Worm (Caenorhabditis elegans) whole organism, young adult: ENCODE results near the gene F11A5.9.

Experiments
- B0261.1 ChIP-seq: sonication (generic microtip); optimal IDR thresholded peaks from 2 replicates; lab custom pipeline; 2016; ENCODE audit warnings: mild to moderate bottlenecking, missing genetic modification characterization, moderate library complexity, missing compliant biosample characterization
- B0336.3 ChIP-seq: fragments of 200-800 bp; sonication (Bioruptor generic); IDR thresholded peaks from 2 replicates; pipeline ENCODE4 v1.3.6; 2022; ENCODE audit warnings: missing genetic modification characterization, missing compliant biosample characterization
- D2030.7 ChIP-seq: fragments of 200-800 bp; sonication (Bioruptor generic); IDR thresholded peaks from 2 replicates; pipeline ENCODE4 v1.3.6; 2022; ENCODE audit warnings: missing genetic modification reagents, missing genetic modification characterization, missing compliant biosample characterization
- F22D6.2 ChIP-seq: sonication (generic microtip); optimal IDR thresholded peaks from 2 replicates; lab custom pipeline; 2016; ENCODE audit warnings: mild to moderate bottlenecking, missing genetic modification characterization, missing compliant biosample characterization
- F33H1.4 ChIP-seq: fragments of 200-800 bp; sonication (Bioruptor generic); IDR thresholded peaks from 2 replicates; pipeline ENCODE4 v1.3.6; 2022; ENCODE audit warnings: missing genetic modification reagents, missing genetic modification characterization, missing compliant biosample characterization
- F49E8.2 ChIP-seq: sonication (generic microtip); optimal IDR thresholded peaks from 3 replicates; lab custom pipeline; 2017; ENCODE audit warnings: missing genetic modification characterization, mild to moderate bottlenecking, missing compliant biosample characterization, antibody characterized with exemption, moderate library complexity; ENCODE audit not compliant: insufficient read depth
- T07F8.4 ChIP-seq: sonication (generic microtip); optimal IDR thresholded peaks from 2 replicates; lab custom pipeline; 2016; ENCODE audit warnings: mild to moderate bottlenecking, missing genetic modification characterization, moderate library complexity, missing compliant biosample characterization
- Y53F4B.3 ChIP-seq: fragments of 200-800 bp; sonication (Bioruptor generic); IDR thresholded peaks from 2 replicates; pipeline ENCODE4 v1.3.6; 2022; ENCODE audit warnings: missing genetic modification reagents, missing genetic modification characterization, missing compliant biosample characterization
- Y53G8AR.9 ChIP-seq: fragments of 200-800 bp; sonication (Bioruptor generic); conservative IDR thresholded peaks from 2 replicates; pipeline ENCODE4 v1.3.6; 2022; ENCODE audit warnings: missing genetic modification reagents, missing genetic modification characterization, missing compliant biosample characterization
- Y56A3A.18 ChIP-seq: fragments of 200-800 bp; sonication (Bioruptor generic); IDR thresholded peaks from 2 replicates; pipeline ENCODE4 v1.3.6; 2022; ENCODE audit warnings: missing genetic modification reagents, missing genetic modification characterization, missing compliant biosample characterization
- ama-1 ChIP-seq, 3 experiments: fragments of 150-350 bp in 1 of 3; sonication (generic microtip) in 2 of 3; optimal IDR thresholded peaks; 2 replicates each; lab custom pipeline; 2014 to 2018; ENCODE audit warnings: missing biosample characterization in 2 of 3, missing genetic modification characterization in 2 of 3, missing genetic modification reagents in 2 of 3
- aptf-2 ChIP-seq: fragments of 200-800 bp; sonication (Bioruptor generic); conservative IDR thresholded peaks from 2 replicates; pipeline ENCODE4 v1.3.6; 2022; ENCODE audit warnings: missing genetic modification reagents, missing genetic modification characterization, missing compliant biosample characterization
- atf-7 ChIP-seq: sonication (generic microtip); optimal IDR thresholded peaks from 2 replicates; lab custom pipeline; 2017; ENCODE audit warnings: mild to moderate bottlenecking, missing genetic modification characterization, missing compliant biosample characterization
- attf-5 ChIP-seq: fragments of 200-800 bp; sonication (Bioruptor generic); optimal IDR thresholded peaks from 2 replicates; lab custom pipeline; 2018; ENCODE audit warnings: mild to moderate bottlenecking, missing genetic modification characterization, missing compliant biosample characterization
- attf-6 ChIP-seq: fragments of 200-800 bp; sonication (Bioruptor generic); IDR thresholded peaks from 2 replicates; pipeline ENCODE4 v1.3.6; 2022; ENCODE audit warnings: missing genetic modification reagents, missing genetic modification characterization, missing compliant biosample characterization
- bed-1 ChIP-seq: fragments of 200-800 bp; sonication (Bioruptor generic); IDR thresholded peaks from 2 replicates; pipeline ENCODE4 v1.3.6; 2022; ENCODE audit warnings: missing genetic modification reagents, missing genetic modification characterization, missing compliant biosample characterization
- ccch-3 ChIP-seq: fragments of 200-800 bp; sonication (Bioruptor generic); optimal IDR thresholded peaks from 2 replicates; lab custom pipeline; 2018; ENCODE audit warnings: mild to moderate bottlenecking, missing genetic modification characterization, missing compliant biosample characterization
- ceh-91 ChIP-seq: fragments of 200-800 bp; sonication (Bioruptor generic); IDR thresholded peaks from 2 replicates; pipeline ENCODE4 v1.3.6; 2022; ENCODE audit warnings: missing genetic modification reagents, missing genetic modification characterization, missing compliant biosample characterization
- die-1 ChIP-seq: sonication (generic microtip); optimal IDR thresholded peaks from 2 replicates; lab custom pipeline; 2016; ENCODE audit warnings: missing genotype, mild to moderate bottlenecking, missing genetic modification characterization, missing compliant biosample characterization
- dox-1 ChIP-seq: fragments of 200-800 bp; sonication (Bioruptor generic); IDR thresholded peaks from 2 replicates; pipeline ENCODE4 v1.3.6; 2022; ENCODE audit warnings: missing genetic modification reagents, missing genetic modification characterization, missing compliant biosample characterization
- egrh-3 ChIP-seq: fragments of 200-800 bp; sonication (Bioruptor generic); IDR thresholded peaks from 2 replicates; pipeline ENCODE4 v1.3.6; 2022; ENCODE audit warnings: missing genetic modification reagents, missing genetic modification characterization, missing compliant biosample characterization
- ekl-4 ChIP-seq: fragments of 200-800 bp; sonication (Bioruptor generic); IDR thresholded peaks from 2 replicates; pipeline ENCODE4 v1.3.6; 2022; ENCODE audit warnings: missing genetic modification reagents, missing genetic modification characterization, missing compliant biosample characterization
- ets-4 ChIP-seq: fragments of 200-800 bp; sonication (Bioruptor generic); optimal IDR thresholded peaks from 2 replicates; lab custom pipeline; 2018; ENCODE audit warnings: mild to moderate bottlenecking, missing genetic modification characterization, missing compliant biosample characterization
- hmg-1.2 ChIP-seq: fragments of 200-800 bp; sonication (Bioruptor generic); IDR thresholded peaks from 2 replicates; pipeline ENCODE4 v1.3.6; 2022; ENCODE audit warnings: missing genetic modification reagents, missing genetic modification characterization, missing compliant biosample characterization
- lag-1 ChIP-seq: fragments of 200-800 bp; sonication (Bioruptor generic); IDR thresholded peaks from 2 replicates; pipeline ENCODE4 v1.3.6; 2022; ENCODE audit warnings: missing genetic modification reagents, missing genetic modification characterization, missing compliant biosample characterization
- lin-26 ChIP-seq: fragments of 200-800 bp; sonication (Bioruptor generic); IDR thresholded peaks from 2 replicates; pipeline ENCODE4 v1.3.6; 2022; ENCODE audit warnings: missing genetic modification reagents, missing genetic modification characterization, missing compliant biosample characterization
- lin-35 ChIP-seq, 3 experiments: fragments of 150-350 bp in 2 of 3; sonication (generic microtip) in 1 of 3; optimal IDR thresholded peaks; 2 replicates each; lab custom pipeline; 2014 to 2018; ENCODE audit warnings: missing biosample characterization in 3 of 3, missing genetic modification characterization in 3 of 3, missing genetic modification reagents in 3 of 3
- lin-54 ChIP-seq: fragments of 200-800 bp; sonication (Bioruptor generic); optimal IDR thresholded peaks from 2 replicates; lab custom pipeline; 2018; ENCODE audit warnings: mild to moderate bottlenecking, missing genetic modification characterization, missing compliant biosample characterization
- lsl-1 ChIP-seq: fragments of 200-800 bp; sonication (Bioruptor generic); optimal IDR thresholded peaks from 2 replicates; lab custom pipeline; 2018; ENCODE audit warnings: mild to moderate bottlenecking, missing genetic modification characterization, moderate library complexity, missing compliant biosample characterization
- lsy-27 ChIP-seq: sonication (generic microtip); optimal IDR thresholded peaks from 2 replicates; lab custom pipeline; 2017; ENCODE audit warnings: missing genetic modification characterization, mild to moderate bottlenecking, missing compliant biosample characterization, antibody characterized with exemption, missing genotype, borderline replicate concordance; ENCODE audit not compliant: insufficient read depth
- madf-10 ChIP-seq: sonication (generic microtip); optimal IDR thresholded peaks from 2 replicates; lab custom pipeline; 2016; ENCODE audit warnings: mild to moderate bottlenecking, missing genetic modification characterization, missing compliant biosample characterization
- madf-6 ChIP-seq: fragments of 200-800 bp; sonication (Bioruptor generic); IDR thresholded peaks from 2 replicates; pipeline ENCODE4 v1.3.6; 2022; ENCODE audit warnings: missing genetic modification reagents, missing genetic modification characterization, missing compliant biosample characterization
- nfyb-1 ChIP-seq: fragments of 200-800 bp; sonication (Bioruptor generic); IDR thresholded peaks from 2 replicates; pipeline ENCODE4 v1.3.6; 2022; ENCODE audit warnings: missing genetic modification reagents, missing genetic modification characterization, missing compliant biosample characterization
- nhr-27 ChIP-seq: fragments of 200-800 bp; sonication (Bioruptor generic); optimal IDR thresholded peaks from 2 replicates; lab custom pipeline; 2018; ENCODE audit warnings: mild to moderate bottlenecking, missing genetic modification characterization, moderate library complexity, missing compliant biosample characterization
- pha-4 ChIP-seq: fragments of 150-350 bp; sonication (generic microtip); optimal IDR thresholded peaks from 2 replicates; lab custom pipeline; 2014; ENCODE audit warnings: missing biosample characterization, missing genetic modification reagents, missing genetic modification characterization
- rcor-1 ChIP-seq: fragments of 200-800 bp; sonication (Bioruptor generic); IDR thresholded peaks from 2 replicates; pipeline ENCODE4 v1.3.6; 2022; ENCODE audit warnings: missing genetic modification reagents, missing genetic modification characterization, missing compliant biosample characterization
- rpc-1 ChIP-seq, 2 experiments: fragments of 150-350 bp in 1 of 2; sonication (generic microtip) in 1 of 2; optimal IDR thresholded peaks; 2 replicates each; lab custom pipeline; 2014 to 2018; ENCODE audit warnings: missing biosample characterization in 1 of 2, missing genetic modification characterization in 1 of 2, missing genetic modification reagents in 1 of 2, missing genotype in 1 of 2
- snpc-1.1 ChIP-seq: sonication (generic microtip); optimal IDR thresholded peaks from 2 replicates; lab custom pipeline; 2017; ENCODE audit warnings: missing genetic modification characterization, mild to moderate bottlenecking, missing compliant biosample characterization, antibody characterized with exemption, moderate library complexity, missing genotype, missing genetic modification reagents; ENCODE audit not compliant: insufficient read depth
- snpc-3.4 ChIP-seq: sonication (generic microtip); optimal IDR thresholded peaks from 2 replicates; lab custom pipeline; 2017; ENCODE audit warnings: missing genetic modification characterization, mild to moderate bottlenecking, missing compliant biosample characterization, antibody characterized with exemption, moderate library complexity, missing genotype, missing genetic modification reagents
- somi-1 ChIP-seq: fragments of 200-800 bp; sonication (Bioruptor generic); optimal IDR thresholded peaks from 2 replicates; lab custom pipeline; 2018; ENCODE audit warnings: mild to moderate bottlenecking, missing genetic modification characterization, missing compliant biosample characterization
- unc-62 ChIP-seq: fragments of 150-350 bp; optimal IDR thresholded peaks from 2 replicates; lab custom pipeline; 2014; ENCODE audit warnings: missing biosample characterization, missing genetic modification reagents, missing genetic modification characterization
- xnd-1 ChIP-seq: sonication (generic microtip); optimal IDR thresholded peaks from 2 replicates; lab custom pipeline; 2016; ENCODE audit warnings: missing genotype, missing genetic modification reagents, missing genetic modification characterization, missing compliant biosample characterization
- zim-3 ChIP-seq: sonication (generic microtip); optimal IDR thresholded peaks from 2 replicates; lab custom pipeline; 2017; ENCODE audit warnings: mild to moderate bottlenecking, missing genetic modification characterization, moderate library complexity, missing compliant biosample characterization
- ztf-18 ChIP-seq: sonication (generic microtip); optimal IDR thresholded peaks from 2 replicates; lab custom pipeline; 2016; ENCODE audit warnings: missing genotype, mild to moderate bottlenecking, missing genetic modification characterization, missing compliant biosample characterization
- ztf-22 ChIP-seq: fragments of 200-800 bp; sonication (Bioruptor generic); optimal IDR thresholded peaks from 2 replicates; lab custom pipeline; 2018; ENCODE audit warnings: mild to moderate bottlenecking, missing genetic modification characterization, moderate library complexity, missing compliant biosample characterization
- ztf-6 ChIP-seq: fragments of 200-800 bp; sonication (Bioruptor generic); IDR thresholded peaks from 2 replicates; pipeline ENCODE4 v1.3.6; 2022; ENCODE audit warnings: missing genetic modification reagents, missing genetic modification characterization, missing compliant biosample characterization

F11A5.9 gene

DNA sequence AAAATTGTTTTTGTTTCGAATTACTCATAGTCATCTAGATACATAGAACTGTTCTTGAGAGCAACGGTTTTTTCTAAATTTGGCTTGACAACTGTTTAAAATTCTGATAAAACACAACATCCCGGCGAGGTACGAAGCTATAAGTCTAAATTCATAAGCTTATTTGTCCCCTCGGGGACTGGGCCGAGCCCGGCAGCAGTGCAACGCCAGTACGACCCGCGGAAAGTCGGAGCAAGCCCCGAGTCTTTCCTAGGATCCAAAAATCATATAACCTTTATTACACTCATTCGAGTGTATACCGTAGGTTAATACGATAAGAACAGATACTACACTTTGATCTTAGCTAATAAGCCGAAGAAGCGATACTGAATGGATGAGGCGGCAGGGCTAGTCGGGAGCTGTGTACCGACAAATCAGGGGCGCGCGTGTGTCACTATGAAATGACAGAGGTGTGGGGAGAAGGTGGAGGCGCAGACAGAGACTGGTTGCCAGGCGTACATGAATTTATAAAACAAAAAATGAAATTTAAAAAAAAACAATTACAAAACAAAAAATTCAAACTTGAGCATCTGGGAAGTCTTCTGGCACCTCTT lies 10.9 kb downstream of the F11A5.9 start (continued):
- TF ChIP-seq lin-26 (GFP tag; lab: Robert Waterston, UW) (peak; percentile 82), ztf-22 (GFP tag; lab: Kevin White, UChicago) (no peak), ets-4 (GFP tag; lab: Kevin White, UChicago) (no peak), lsl-1 (GFP tag; lab: Kevin White, UChicago) (peak; percentile 64), madf-6 (GFP tag; lab: Robert Waterston, UW) (peak; percentile 73), F22D6.2 (tag; lab: Kevin White, UChicago) (no peak), ccch-3 (GFP tag; lab: Kevin White, UChicago) (no peak), snpc-3.4 (tag; lab: Kevin White, UChicago) (peak; percentile 74), T07F8.4 (no peak), lin-54 (GFP tag; lab: Kevin White, UChicago) (peak; percentile 16), Y56A3A.18 (GFP tag; lab: Robert Waterston, UW) (0 out of 2 replicates have a peak, but pooled peaks have one; percentile 40), D2030.7 (GFP tag; lab: Robert Waterston, UW) (peak; percentile 76), xnd-1 (peak; percentile 24), nfyb-1 (peak; percentile 42; the same call in 1 of the 2 replicates), madf-10 (tag; lab: Kevin White, UChicago) (no peak), F49E8.2 (tag; lab: Kevin White, UChicago) (peak; percentile 62), attf-5 (GFP tag; lab: Kevin White, UChicago) (no peak), lsy-27 (tag; lab: Kevin White, UChicago) (peak; percentile 21), zim-3 (tag; lab: Kevin White, UChicago) (no peak), die-1 (tag; lab: Kevin White, UChicago) (peak; percentile 45), attf-6 (peak; percentile 96), ama-1 (optimal IDR thresholded peaks at IDR 0.05; lab: Kevin White, UChicago) (no peak), ama-1 (GFP tag; optimal IDR thresholded peaks at IDR 0.05; lab: Kevin White, UChicago) (no peak), hmg-1.2 (peak; percentile 91), bed-1 (GFP tag; lab: Robert Waterston, UW) (no peak), aptf-2 (GFP tag; lab: Robert Waterston, UW) (0 out of 2 replicates have a peak, but pooled peaks have one; percentile 29), B0336.3 (GFP tag; lab: Robert Waterston, UW) (peak; percentile 65), pha-4 (no peak), snpc-1.1 (tag; lab: Kevin White, UChicago) (peak; percentile 92), lag-1 (GFP tag; lab: Robert Waterston, UW) (no peak), B0261.1 (tag; lab: Kevin White, UChicago) (peak; percentile 21), rpc-1 (optimal IDR thresholded peaks at IDR 0.05; lab: Kevin White, UChicago) (no peak), rpc-1 (tag; optimal IDR thresholded peaks at IDR 0.05; lab: Kevin White, UChicago) (peak; percentile 3), ztf-6 (GFP tag; lab: Robert Waterston, UW) (no peak), dox-1 (GFP tag; lab: Robert Waterston, UW) (peak; percentile 77), egrh-3 (0 out of 2 replicates have a peak, but pooled peaks have one; percentile 28), nhr-27 (tag; lab: Kevin White, UChicago) (no peak), rcor-1 (0 out of 2 replicates have a peak, but pooled peaks have one; percentile 26), F33H1.4 (GFP tag; lab: Robert Waterston, UW) (peak; percentile 14; the same call in 1 of the 2 replicates), unc-62 (GFP tag; lab: Kevin White, UChicago) (no peak), atf-7 (no peak), Y53G8AR.9 (GFP tag; lab: Robert Waterston, UW) (0 out of 2 replicates have a peak, but pooled peaks have one; percentile 44), Y53F4B.3 (GFP tag; lab: Robert Waterston, UW) (no peak), ekl-4 (GFP tag; lab: Robert Waterston, UW) (peak; percentile 65), lin-35 (GFP tag; optimal IDR thresholded peaks at IDR 0.05; lab: Kevin White, UChicago) (no peak), ceh-91 (no peak), ztf-18 (tag; lab: Kevin White, UChicago) (peak; percentile 27), somi-1 (GFP tag; lab: Kevin White, UChicago) (no peak)
